Worm (Caenorhabditis elegans) whole organism, L2 larva: Measurements from ENCODE around the gene nhr-218.

Experiments used
- C34F6.9 ChIP-seq: fragments of 150-350 bp; optimal IDR thresholded peaks from 2 replicates; lab custom pipeline; 2014; ENCODE audit warnings: missing biosample characterization, missing genetic modification characterization
- R02D3.7 ChIP-seq: fragments of 150-350 bp; optimal IDR thresholded peaks from 2 replicates; lab custom pipeline; 2014; ENCODE audit warnings: missing biosample characterization, missing genetic modification characterization
- Y55F3AM.14 ChIP-seq: fragments of 200-800 bp; sonication (Bioruptor generic); optimal IDR thresholded peaks from 2 replicates; lab custom pipeline; 2018; ENCODE audit warnings: mild to moderate bottlenecking, missing genetic modification characterization, missing compliant biosample characterization
- ZK546.5 ChIP-seq: sonication (generic microtip); optimal IDR thresholded peaks from 2 replicates; lab custom pipeline; 2017; ENCODE audit warnings: missing biosample characterization, missing genetic modification characterization
- aly-2 ChIP-seq: fragments of 150-350 bp; optimal IDR thresholded peaks from 2 replicates; lab custom pipeline; 2014; ENCODE audit warnings: missing biosample characterization, missing genetic modification characterization
- ama-1 ChIP-seq: fragments of 150-350 bp; optimal IDR thresholded peaks from 2 replicates; lab custom pipeline; 2018; ENCODE audit warnings: inconsistent platforms
- blmp-1 ChIP-seq: sonication (generic microtip); optimal IDR thresholded peaks from 2 replicates; lab custom pipeline; 2017; ENCODE audit warnings: missing genetic modification characterization, mild to moderate bottlenecking, missing compliant biosample characterization, antibody characterized with exemption, moderate library complexity; ENCODE audit not compliant: insufficient read depth
- crh-2 ChIP-seq: sonication (generic microtip); optimal IDR thresholded peaks from 2 replicates; lab custom pipeline; 2017; ENCODE audit warnings: missing biosample characterization, missing genetic modification characterization
- dmd-4 ChIP-seq: sonication (generic microtip); optimal IDR thresholded peaks from 2 replicates; lab custom pipeline; 2017; ENCODE audit warnings: missing biosample characterization, missing genetic modification characterization
- egl-27 ChIP-seq: sonication (generic microtip); optimal IDR thresholded peaks from 3 replicates; lab custom pipeline; 2017; ENCODE audit warnings: missing biosample characterization, missing genetic modification reagents, missing genetic modification characterization
- elt-1 ChIP-seq: fragments of 150-350 bp; optimal IDR thresholded peaks from 2 replicates; lab custom pipeline; 2014; ENCODE audit warnings: missing biosample characterization, missing genetic modification characterization
- gmeb-1 ChIP-seq: fragments of 150-350 bp; optimal IDR thresholded peaks from 2 replicates; lab custom pipeline; 2014; ENCODE audit warnings: missing biosample characterization, missing genetic modification characterization
- lin-11 ChIP-seq: fragments of 150-350 bp; sonication (generic microtip); optimal IDR thresholded peaks from 2 replicates; lab custom pipeline; 2014; ENCODE audit warnings: missing biosample characterization, missing genetic modification characterization, inconsistent platforms, mixed read lengths
- lin-39 ChIP-seq: fragments of 150-350 bp; optimal IDR thresholded peaks from 2 replicates; lab custom pipeline; 2014; ENCODE audit warnings: missing biosample characterization, missing genetic modification reagents, missing genetic modification characterization
- mab-5 ChIP-seq: fragments of 150-350 bp; optimal IDR thresholded peaks from 2 replicates; lab custom pipeline; 2014; ENCODE audit warnings: missing biosample characterization, missing genetic modification characterization
- nhr-12 ChIP-seq: fragments of 150-350 bp; optimal IDR thresholded peaks from 2 replicates; lab custom pipeline; 2014; ENCODE audit warnings: missing biosample characterization, missing genetic modification characterization
- nhr-129 ChIP-seq: fragments of 150-350 bp; optimal IDR thresholded peaks from 2 replicates; lab custom pipeline; 2014; ENCODE audit warnings: missing biosample characterization, missing genetic modification characterization
- nhr-23 ChIP-seq: fragments of 150-350 bp; optimal IDR thresholded peaks from 2 replicates; lab custom pipeline; 2014; ENCODE audit warnings: missing biosample characterization, missing genetic modification reagents, missing genetic modification characterization
- nhr-237 ChIP-seq: fragments of 150-350 bp; optimal IDR thresholded peaks from 2 replicates; lab custom pipeline; 2014; ENCODE audit warnings: missing biosample characterization, missing genetic modification characterization
- nhr-25 ChIP-seq: fragments of 150-350 bp; sonication (generic microtip); optimal IDR thresholded peaks from 3 replicates; lab custom pipeline; 2014; ENCODE audit warnings: missing biosample characterization, missing genetic modification characterization
- sem-4 ChIP-seq: fragments of 150-350 bp; optimal IDR thresholded peaks from 2 replicates; lab custom pipeline; 2014; ENCODE audit warnings: missing biosample characterization, missing genetic modification reagents, missing genetic modification characterization
- skn-1 ChIP-seq: sonication (generic microtip); optimal IDR thresholded peaks from 2 replicates; lab custom pipeline; 2017; ENCODE audit warnings: missing biosample characterization, missing genetic modification characterization
- sma-9 ChIP-seq, 2 experiments: fragments of 150-350 bp in 1 of 2; sonication (generic microtip) in 1 of 2; optimal IDR thresholded peaks; 2 replicates each; lab custom pipeline; 2014 to 2016; ENCODE audit warnings: missing genetic modification characterization in 2 of 2, mild to moderate bottlenecking in 1 of 2, missing biosample characterization in 1 of 2, missing compliant biosample characterization in 1 of 2, missing genetic modification reagents in 1 of 2, moderate library complexity in 1 of 2
- snpc-4 ChIP-seq: fragments of 150-350 bp; optimal IDR thresholded peaks from 2 replicates; lab custom pipeline; 2014; ENCODE audit warnings: missing biosample characterization, missing genetic modification characterization
- unc-39 ChIP-seq: fragments of 150-350 bp; optimal IDR thresholded peaks from 2 replicates; lab custom pipeline; 2014; ENCODE audit warnings: missing biosample characterization, missing genetic modification characterization
- unc-62 ChIP-seq: fragments of 150-350 bp; optimal IDR thresholded peaks from 2 replicates; lab custom pipeline; 2014; ENCODE audit warnings: missing biosample characterization, missing genetic modification reagents, missing genetic modification characterization
- zag-1 ChIP-seq: fragments of 150-350 bp; optimal IDR thresholded peaks from 2 replicates; lab custom pipeline; 2014; ENCODE audit warnings: missing biosample characterization, missing genetic modification characterization
- ztf-1 ChIP-seq: fragments of 200-800 bp; sonication (Bioruptor generic); conservative IDR thresholded peaks from 2 replicates; pipeline ENCODE4 v1.3.6; 2022; ENCODE audit warnings: missing genetic modification characterization, missing compliant biosample characterization
- ztf-11 ChIP-seq: sonication (generic microtip); optimal IDR thresholded peaks from 2 replicates; lab custom pipeline; 2017; ENCODE audit warnings: missing biosample characterization, missing genetic modification characterization

nhr-218 gene

DNA sequence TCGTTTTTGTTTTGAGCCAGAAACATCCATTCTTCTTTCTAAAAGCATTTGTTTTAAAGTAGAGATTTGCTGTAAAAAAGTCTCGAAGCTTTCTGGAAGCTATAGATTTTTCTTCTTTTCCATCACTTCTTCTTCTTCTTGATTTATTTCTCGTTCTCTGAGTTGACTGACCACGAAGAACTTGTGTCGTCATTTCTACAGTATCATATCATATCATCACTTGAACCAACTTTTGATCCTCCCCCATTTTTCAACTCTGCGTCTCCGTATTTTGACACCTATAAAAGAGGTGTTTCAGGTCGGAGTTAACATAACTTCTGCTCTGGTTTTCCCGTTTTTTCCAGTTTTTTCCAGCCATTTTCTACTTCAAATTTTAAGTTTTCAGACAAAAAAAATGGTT is 43.7 kb upstream of the nhr-218 start, which contains the start of gene F11A5.9:
TSS of gene F11A5.9 (plus strand) at position 386 of the 400 bp plus-strand sequence.
- TF ChIP-seq egl-27 = no peak
- no peak for TF ChIP-seq nhr-12 (tag; lab: Kevin White, UChicago)
- no peak for TF ChIP-seq nhr-23
- no peak for TF ChIP-seq dmd-4 (tag; lab: Kevin White, UChicago)
- TF ChIP-seq snpc-4 = no peak
- no peak for TF ChIP-seq ZK546.5
- no peak for TF ChIP-seq nhr-129 (tag; lab: Kevin White, UChicago)

DNA sequence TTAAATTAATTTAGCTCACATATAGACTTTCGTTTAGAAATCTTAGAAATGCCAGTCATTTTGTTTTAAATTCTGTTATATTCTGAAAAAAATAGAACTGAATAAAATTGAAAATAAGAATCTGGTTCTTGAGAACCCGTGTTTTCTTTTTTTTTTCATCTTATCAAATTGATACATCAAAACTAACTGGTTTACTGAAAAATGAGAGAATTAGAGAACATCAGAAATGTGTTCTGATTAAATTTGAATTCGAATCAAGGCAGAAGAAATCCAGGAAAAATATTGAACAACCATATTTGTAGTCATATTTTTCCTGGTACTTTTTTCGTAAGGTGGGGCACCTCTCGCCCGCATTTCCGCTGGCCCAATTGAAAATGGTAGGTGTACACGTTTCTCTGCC is 39.7 kb upstream of the nhr-218 start, which contains the start of gene F11A5.15:
TSS of gene F11A5.15 (minus strand) at position 101 of the 400 bp plus-strand sequence.
- TF ChIP-seq blmp-1 (tag; lab: Kevin White, UChicago) (no peak), lin-11 (tag; lab: Kevin White, UChicago) (no peak), aly-2 (no peak), crh-2 (tag; lab: Kevin White, UChicago) (no peak), sma-9 (GFP tag; optimal IDR thresholded peaks at IDR 0.05; lab: Kevin White, UChicago) (no peak), sma-9 (tag; optimal IDR thresholded peaks at IDR 0.05; lab: Kevin White, UChicago) (no peak), ztf-1 (GFP tag; lab: Robert Waterston, UW) (no peak), ztf-11 (tag; lab: Kevin White, UChicago) (no peak), nhr-129 (tag; lab: Kevin White, UChicago) (no peak), Y55F3AM.14 (GFP tag; lab: Kevin White, UChicago) (no peak), nhr-25 (tag; lab: Kevin White, UChicago) (no peak), R02D3.7 (no peak), elt-1 (no peak), unc-62 (no peak), C34F6.9 (tag; lab: Kevin White, UChicago) (no peak), gmeb-1 (tag; lab: Kevin White, UChicago) (no peak), sem-4 (no peak), zag-1 (tag; lab: Kevin White, UChicago) (no peak), skn-1 (no peak), lin-39 (tag; lab: Kevin White, UChicago) (no peak)

DNA sequence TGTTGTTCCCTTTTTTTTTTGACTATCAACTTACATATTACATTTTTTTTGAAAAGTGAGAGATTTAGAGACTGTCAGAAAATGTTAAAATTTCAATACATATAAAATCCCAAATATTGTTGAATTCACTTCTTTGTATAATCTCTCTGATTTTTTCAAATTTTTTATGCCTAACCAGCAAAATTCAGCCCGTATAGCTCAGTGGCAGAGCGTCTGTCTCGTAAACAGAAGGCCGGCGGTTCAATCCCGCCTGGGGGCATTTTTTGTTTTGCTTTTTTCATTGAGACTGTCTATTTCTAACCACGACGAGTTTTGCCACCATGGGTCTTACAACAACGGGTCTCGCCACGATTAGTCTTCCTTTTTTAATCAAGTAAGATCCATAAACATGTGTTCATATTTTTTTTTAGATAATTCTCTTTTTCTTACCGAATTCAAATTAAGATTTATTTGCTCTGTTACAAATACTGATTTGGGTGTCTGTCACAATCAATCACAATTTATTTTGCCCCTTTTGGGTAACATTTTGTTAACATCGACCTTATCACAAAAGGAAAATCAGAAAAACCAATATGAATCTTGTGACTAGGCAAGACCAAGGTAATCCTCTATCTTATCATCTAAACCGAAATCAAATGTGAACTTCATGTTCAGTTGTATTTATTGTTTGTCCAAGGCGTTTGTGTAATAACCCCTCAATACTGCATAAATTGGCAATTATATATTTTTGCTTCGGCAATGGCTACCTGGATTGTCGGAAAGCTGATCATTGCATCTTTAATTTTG is 39.1 kb upstream of the nhr-218 start, which contains the start of gene glc-1:
TSS of gene glc-1 (plus strand) at position 663 of the 786 bp plus-strand sequence.
- TF ChIP-seq sma-9 (GFP tag; optimal IDR thresholded peaks at IDR 0.05; lab: Kevin White, UChicago) (peak; percentile 36), sma-9 (tag; optimal IDR thresholded peaks at IDR 0.05; lab: Kevin White, UChicago) (no peak), unc-39 (tag; lab: Kevin White, UChicago) (no peak)

DNA sequence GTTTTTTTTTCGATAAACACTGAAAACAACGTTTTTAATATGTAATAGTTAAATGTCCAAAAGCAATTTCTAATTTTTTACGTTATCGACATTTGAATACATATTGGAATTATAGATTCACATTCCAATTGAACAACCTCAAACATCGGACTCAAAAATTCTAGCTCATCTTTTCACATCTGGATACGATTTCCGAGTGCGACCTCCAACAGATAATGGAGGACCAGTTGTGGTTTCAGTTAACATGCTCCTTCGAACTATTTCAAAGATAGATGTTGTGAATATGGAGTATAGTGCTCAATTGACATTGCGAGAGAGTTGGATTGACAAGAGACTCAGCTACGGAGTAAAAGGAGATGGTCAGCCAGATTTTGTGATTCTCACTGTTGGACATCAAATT is 38.2 kb upstream of the nhr-218 start:
- no peak for TF ChIP-seq lin-39 (tag; lab: Kevin White, UChicago)
- TF ChIP-seq nhr-237 (tag; lab: Kevin White, UChicago) = no peak

DNA sequence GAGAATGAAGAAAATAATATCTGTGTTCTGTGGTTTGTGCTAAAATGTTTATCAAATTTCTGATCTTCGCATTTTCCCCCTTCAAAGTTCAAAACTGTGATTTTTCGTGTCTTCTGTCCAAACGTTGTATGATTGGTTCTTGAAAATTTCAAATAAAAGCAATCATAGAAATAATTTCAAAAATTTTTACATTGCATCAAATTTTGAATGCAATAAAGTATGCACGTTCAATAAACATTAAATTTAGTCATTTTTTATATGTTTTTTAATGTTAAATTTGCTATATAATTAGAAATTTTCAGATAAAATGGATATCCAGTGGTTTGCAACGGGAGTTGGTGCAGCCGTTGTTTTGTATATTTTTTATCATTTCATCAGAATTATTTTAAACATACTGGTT is 34.2 kb upstream of the nhr-218 start, which contains the start of gene stdh-2:
TSS of gene stdh-2 (plus strand) at position 301 of the 400 bp plus-strand sequence.
- no peak for TF ChIP-seq mab-5 (tag; lab: Kevin White, UChicago)
- no peak for TF ChIP-seq ama-1 (lab: Kevin White, UChicago)
- TF ChIP-seq nhr-237 (tag; lab: Kevin White, UChicago) = no peak
- no peak for TF ChIP-seq crh-2 (tag; lab: Kevin White, UChicago)
- TF ChIP-seq lin-11 (tag; lab: Kevin White, UChicago) = no peak

DNA sequence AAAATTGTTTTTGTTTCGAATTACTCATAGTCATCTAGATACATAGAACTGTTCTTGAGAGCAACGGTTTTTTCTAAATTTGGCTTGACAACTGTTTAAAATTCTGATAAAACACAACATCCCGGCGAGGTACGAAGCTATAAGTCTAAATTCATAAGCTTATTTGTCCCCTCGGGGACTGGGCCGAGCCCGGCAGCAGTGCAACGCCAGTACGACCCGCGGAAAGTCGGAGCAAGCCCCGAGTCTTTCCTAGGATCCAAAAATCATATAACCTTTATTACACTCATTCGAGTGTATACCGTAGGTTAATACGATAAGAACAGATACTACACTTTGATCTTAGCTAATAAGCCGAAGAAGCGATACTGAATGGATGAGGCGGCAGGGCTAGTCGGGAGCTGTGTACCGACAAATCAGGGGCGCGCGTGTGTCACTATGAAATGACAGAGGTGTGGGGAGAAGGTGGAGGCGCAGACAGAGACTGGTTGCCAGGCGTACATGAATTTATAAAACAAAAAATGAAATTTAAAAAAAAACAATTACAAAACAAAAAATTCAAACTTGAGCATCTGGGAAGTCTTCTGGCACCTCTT is 32.6 kb upstream of the nhr-218 start:
- TF ChIP-seq aly-2 (no peak), sma-9 (GFP tag; optimal IDR thresholded peaks at IDR 0.05; lab: Kevin White, UChicago) (peak; percentile 1), sma-9 (tag; optimal IDR thresholded peaks at IDR 0.05; lab: Kevin White, UChicago) (no peak), snpc-4 (peak; percentile 21)
